Fruit fly (Drosophila melanogaster): ENCODE measurements around the gene Or33c.

- TF ChIP-seq Gug (GFP tag; IDR thresholded peaks at IDR 0.05) (no peak), Hr4 (GFP tag; optimal IDR thresholded peaks at IDR 0.05) (no peak)
These were observed 43.4 kb downstream of the Or33c start, which contains the start of gene CG16965 for dm6 chr2L:11981210-11981609.

All from whole organism, prepupa.